Worm (Caenorhabditis elegans) whole organism, L1 larva: ENCODE results near the gene crn-3.
A peak's percentile ranks its signal among the peaks of the same experiment; 100 is the strongest.

Experiments used
- C04F5.9 ChIP-seq: sonication (generic microtip); optimal IDR thresholded peaks from 2 replicates; lab custom pipeline; 2016; ENCODE audit warnings: missing genetic modification characterization, missing compliant biosample characterization
- C16A3.4 ChIP-seq: fragments of 150-350 bp; optimal IDR thresholded peaks from 2 replicates; lab custom pipeline; 2014; ENCODE audit warnings: missing biosample characterization, missing genetic modification characterization
- aha-1 ChIP-seq: fragments of 150-350 bp; optimal IDR thresholded peaks from 2 replicates; lab custom pipeline; 2014; ENCODE audit warnings: missing biosample characterization, missing genetic modification characterization
- aly-2 ChIP-seq: fragments of 150-350 bp; optimal IDR thresholded peaks from 2 replicates; lab custom pipeline; 2014; ENCODE audit warnings: missing biosample characterization, missing genetic modification characterization
- ceh-63 ChIP-seq: fragments of 200-800 bp; sonication (Bioruptor generic); optimal IDR thresholded peaks from 2 replicates; lab custom pipeline; 2018; ENCODE audit warnings: mild to moderate bottlenecking, missing genetic modification characterization, missing compliant biosample characterization
- ceh-82 ChIP-seq, 3 experiments: fragments of 150-350 bp in 1 of 3; sonication (generic microtip) in 2 of 3; optimal IDR thresholded peaks; 2 replicates each; lab custom pipeline; 2014 to 2017; ENCODE audit warnings: missing biosample characterization in 3 of 3, missing genetic modification characterization in 3 of 3
- efl-1 ChIP-seq, 4 experiments: fragments of 150-350 bp; optimal IDR thresholded peaks in 3 of 4; peaks in 1 of 4; 1 replicate in 1 of 4; 2 replicates in 3 of 4; lab custom pipeline; 2014; ENCODE audit warnings: missing biosample characterization in 2 of 4, missing genetic modification characterization in 2 of 4, missing genetic modification reagents in 2 of 4
- egl-13 ChIP-seq: sonication (generic microtip); optimal IDR thresholded peaks from 2 replicates; lab custom pipeline; 2016; ENCODE audit warnings: missing genotype, missing genetic modification reagents, missing genetic modification characterization, missing compliant biosample characterization
- egl-27 ChIP-seq, 2 experiments: fragments of 150-350 bp in 1 of 2; sonication (generic microtip); optimal IDR thresholded peaks; 3 replicates each; lab custom pipeline; 2017 to 2018; ENCODE audit warnings: missing biosample characterization in 2 of 2, missing genetic modification characterization in 2 of 2, missing genetic modification reagents in 2 of 2
- elt-2 ChIP-seq: sonication (generic microtip); optimal IDR thresholded peaks from 2 replicates; lab custom pipeline; 2016; ENCODE audit warnings: missing genetic modification characterization, mild to moderate bottlenecking, inconsistent platforms, missing compliant biosample characterization, missing genetic modification reagents
- fkh-10 ChIP-seq: sonication (generic microtip); optimal IDR thresholded peaks from 2 replicates; lab custom pipeline; 2017; ENCODE audit warnings: missing biosample characterization, missing genetic modification reagents, missing genetic modification characterization
- fos-1 ChIP-seq: fragments of 150-350 bp; optimal IDR thresholded peaks from 2 replicates; lab custom pipeline; 2014; ENCODE audit warnings: missing biosample characterization, missing genetic modification characterization
- grh-1 ChIP-seq: fragments of 200-800 bp; sonication (Bioruptor generic); IDR thresholded peaks from 2 replicates; pipeline ENCODE4 v1.3.6; 2022; ENCODE audit warnings: missing genetic modification reagents, missing genetic modification characterization, missing compliant biosample characterization
- hlh-17 ChIP-seq: fragments of 200-800 bp; sonication (Bioruptor generic); optimal IDR thresholded peaks from 2 replicates; lab custom pipeline; 2018; ENCODE audit warnings: missing genetic modification characterization, mild to moderate bottlenecking, missing compliant biosample characterization, moderate library complexity, borderline replicate concordance
- irx-1 ChIP-seq: sonication (generic microtip); optimal IDR thresholded peaks from 2 replicates; lab custom pipeline; 2016; ENCODE audit warnings: missing genetic modification characterization, missing compliant biosample characterization
- jun-1 ChIP-seq: fragments of 150-350 bp; optimal IDR thresholded peaks from 2 replicates; lab custom pipeline; 2014; ENCODE audit warnings: missing biosample characterization, missing genetic modification reagents, missing genetic modification characterization
- lin-14 ChIP-seq: fragments of 200-800 bp; sonication (Bioruptor generic); optimal IDR thresholded peaks from 2 replicates; lab custom pipeline; 2018; ENCODE audit warnings: mild to moderate bottlenecking, missing genetic modification characterization, moderate library complexity, missing compliant biosample characterization
- lin-15B ChIP-seq: fragments of 150-350 bp; sonication (generic microtip); optimal IDR thresholded peaks from 3 replicates; lab custom pipeline; 2014; ENCODE audit warnings: missing biosample characterization, missing genetic modification characterization
- lin-35 ChIP-seq, 2 experiments: fragments of 150-350 bp; optimal IDR thresholded peaks; 2 replicates each; lab custom pipeline; 2014; ENCODE audit warnings: missing biosample characterization in 2 of 2, missing genetic modification characterization in 2 of 2, missing genetic modification reagents in 2 of 2
- lir-3 ChIP-seq: sonication (generic microtip); optimal IDR thresholded peaks from 2 replicates; lab custom pipeline; 2016; ENCODE audit warnings: mild to moderate bottlenecking, missing genetic modification characterization, moderate library complexity, missing compliant biosample characterization; ENCODE audit not compliant: poor library complexity
- lsy-2 ChIP-seq, 2 experiments: fragments of 150-350 bp; optimal IDR thresholded peaks; 2 replicates each; lab custom pipeline; 2014; ENCODE audit warnings: missing biosample characterization in 2 of 2, missing genetic modification characterization in 2 of 2
- mab-9 ChIP-seq: fragments of 200-800 bp; sonication (Bioruptor generic); IDR thresholded peaks from 2 replicates; pipeline ENCODE4 v1.3.6; 2022; ENCODE audit warnings: missing genetic modification reagents, missing genetic modification characterization, missing compliant biosample characterization
- mdl-1 ChIP-seq, 2 experiments: fragments of 150-350 bp; optimal IDR thresholded peaks; 2 replicates each; lab custom pipeline; 2014 to 2017; ENCODE audit warnings: missing biosample characterization in 2 of 2, missing genetic modification characterization in 2 of 2, inconsistent platforms in 1 of 2
- mep-1 ChIP-seq: fragments of 150-350 bp; optimal IDR thresholded peaks from 2 replicates; lab custom pipeline; 2014; ENCODE audit warnings: missing biosample characterization, missing genetic modification characterization
- nhr-11 ChIP-seq: fragments of 150-350 bp; optimal IDR thresholded peaks from 2 replicates; lab custom pipeline; 2014; ENCODE audit warnings: missing biosample characterization, missing genetic modification characterization
- nhr-12 ChIP-seq: sonication (generic microtip); optimal IDR thresholded peaks from 2 replicates; lab custom pipeline; 2017; ENCODE audit warnings: missing biosample characterization, missing genetic modification characterization
- nhr-19 ChIP-seq: fragments of 200-800 bp; sonication (Bioruptor generic); conservative IDR thresholded peaks from 2 replicates; pipeline ENCODE4 v1.3.6; 2022; ENCODE audit warnings: missing genetic modification characterization, missing compliant biosample characterization
- nhr-28 ChIP-seq: fragments of 150-350 bp; optimal IDR thresholded peaks from 2 replicates; lab custom pipeline; 2014; ENCODE audit warnings: missing biosample characterization, missing genetic modification characterization
- nhr-47 ChIP-seq: sonication (generic microtip); optimal IDR thresholded peaks from 2 replicates; lab custom pipeline; 2016; ENCODE audit warnings: mild to moderate bottlenecking, missing genetic modification characterization, moderate library complexity, missing compliant biosample characterization
- nhr-71 ChIP-seq: sonication (generic microtip); optimal IDR thresholded peaks from 2 replicates; lab custom pipeline; 2016; ENCODE audit warnings: mild to moderate bottlenecking, missing genetic modification characterization, moderate library complexity, missing compliant biosample characterization
- nhr-90 ChIP-seq: sonication (generic microtip); optimal IDR thresholded peaks from 2 replicates; lab custom pipeline; 2016; ENCODE audit warnings: mild to moderate bottlenecking, missing genetic modification characterization, missing compliant biosample characterization; ENCODE audit not compliant: poor library complexity
- rnt-1 ChIP-seq: sonication (generic microtip); optimal IDR thresholded peaks from 2 replicates; lab custom pipeline; 2016; ENCODE audit warnings: mild to moderate bottlenecking, missing genetic modification characterization, moderate library complexity, missing compliant biosample characterization
- skn-1 ChIP-seq: fragments of 150-350 bp; optimal IDR thresholded peaks from 2 replicates; lab custom pipeline; 2014; ENCODE audit warnings: missing biosample characterization, missing genetic modification characterization
- snpc-4 ChIP-seq: fragments of 150-350 bp; optimal IDR thresholded peaks from 2 replicates; lab custom pipeline; 2014; ENCODE audit warnings: missing biosample characterization, missing genetic modification characterization
- snu-23 ChIP-seq: sonication (generic microtip); optimal IDR thresholded peaks from 2 replicates; lab custom pipeline; 2016; ENCODE audit warnings: missing genetic modification characterization, missing compliant biosample characterization
- sox-4 ChIP-seq: sonication (generic microtip); optimal IDR thresholded peaks from 2 replicates; lab custom pipeline; 2016; ENCODE audit warnings: missing genetic modification characterization, missing compliant biosample characterization
- sup-37 ChIP-seq: fragments of 200-800 bp; sonication (Bioruptor generic); optimal IDR thresholded peaks from 2 replicates; lab custom pipeline; 2018; ENCODE audit warnings: mild to moderate bottlenecking, missing genetic modification characterization, missing compliant biosample characterization
- swsn-7 ChIP-seq: sonication (generic microtip); optimal IDR thresholded peaks from 2 replicates; lab custom pipeline; 2016; ENCODE audit warnings: missing genetic modification characterization, missing compliant biosample characterization
- tlp-1 ChIP-seq: fragments of 150-350 bp; optimal IDR thresholded peaks from 2 replicates; lab custom pipeline; 2014; ENCODE audit warnings: missing biosample characterization, missing genetic modification characterization
- unc-62 ChIP-seq: fragments of 150-350 bp; optimal IDR thresholded peaks from 2 replicates; lab custom pipeline; 2014; ENCODE audit warnings: missing biosample characterization, missing genetic modification reagents, missing genetic modification characterization
- unc-86 ChIP-seq: sonication (generic microtip); optimal IDR thresholded peaks from 2 replicates; lab custom pipeline; 2016; ENCODE audit warnings: missing genetic modification characterization, missing compliant biosample characterization
- xbp-1 ChIP-seq: sonication (generic microtip); optimal IDR thresholded peaks from 2 replicates; lab custom pipeline; 2016; ENCODE audit warnings: missing genetic modification characterization, missing compliant biosample characterization
- zag-1 ChIP-seq: fragments of 150-350 bp; optimal IDR thresholded peaks from 2 replicates; lab custom pipeline; 2014; ENCODE audit warnings: missing biosample characterization, missing genetic modification characterization
- zip-4 ChIP-seq: fragments of 200-800 bp; sonication (Bioruptor generic); optimal IDR thresholded peaks from 2 replicates; lab custom pipeline; 2018; ENCODE audit warnings: mild to moderate bottlenecking, missing genetic modification characterization, moderate library complexity, missing compliant biosample characterization
- ztf-11 ChIP-seq, 2 experiments: sonication (generic microtip); optimal IDR thresholded peaks; 2 replicates each; lab custom pipeline; 2016 to 2017; ENCODE audit warnings: missing genetic modification characterization in 2 of 2, missing biosample characterization in 1 of 2, missing compliant biosample characterization in 1 of 2
- ztf-4 ChIP-seq: fragments of 150-350 bp; optimal IDR thresholded peaks from 2 replicates; lab custom pipeline; 2014; ENCODE audit warnings: missing biosample characterization, missing genetic modification characterization

crn-3 gene

DNA sequence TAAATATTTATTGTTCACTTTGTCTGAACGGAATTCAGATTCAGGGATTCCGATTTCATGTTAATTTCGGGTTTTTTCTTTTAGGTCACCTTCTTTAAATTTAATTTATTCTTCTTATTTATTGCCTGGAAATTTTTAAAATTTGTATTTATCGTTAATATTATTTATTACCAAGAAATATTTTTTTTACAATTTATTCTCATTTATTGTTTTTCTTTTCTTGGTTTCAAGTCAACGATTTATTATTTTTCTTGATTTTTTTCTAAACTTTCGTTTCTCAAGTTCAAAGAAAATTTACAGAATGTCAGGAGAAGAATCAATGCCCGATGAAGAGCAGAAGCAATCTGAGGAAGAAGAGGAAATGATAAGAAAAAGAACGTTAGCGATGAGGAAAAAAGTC, at the start of gene crn-3:
crn-3 (plus strand) TSS at position 301 of the 400 bp plus-strand sequence.
- no peak for TF ChIP-seq unc-86 (tag; lab: Kevin White, UChicago)
- TF ChIP-seq zag-1 (tag; lab: Kevin White, UChicago): no peak
- TF ChIP-seq ceh-63 (GFP tag; lab: Kevin White, UChicago): no peak

DNA sequence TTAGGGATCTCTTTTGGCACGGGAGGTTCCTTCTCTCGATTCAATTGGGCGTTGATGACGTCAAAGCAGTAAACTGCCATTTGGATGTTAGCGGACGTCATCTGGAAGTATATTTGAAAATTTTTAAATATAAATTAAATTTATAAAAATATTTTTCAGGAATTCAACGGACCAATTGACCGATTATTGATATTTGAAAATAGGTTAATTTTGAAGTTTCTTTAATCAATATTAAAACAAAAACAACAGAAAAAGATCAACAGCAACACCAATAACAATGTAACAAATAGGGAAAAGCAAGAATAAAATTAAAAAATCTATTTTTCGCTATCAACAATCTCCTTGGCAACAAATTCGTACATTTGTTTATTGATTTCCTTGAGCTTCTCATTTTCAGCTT, 48.6 kb upstream of the crn-3 start, which contains the start of gene R166.3:
R166.3 (minus strand) TSS at position 101 of the 400 bp plus-strand sequence.
- TF ChIP-seq skn-1 (tag; lab: Kevin White, UChicago) (no peak), lin-14 (GFP tag; lab: Kevin White, UChicago) (no peak), tlp-1 (tag; lab: Kevin White, UChicago) (no peak), efl-1 (optimal IDR thresholded peaks at IDR 0.05; lab: Kevin White, UChicago) (no peak), efl-1 (GFP tag; optimal IDR thresholded peaks at IDR 0.05 in 1 of 2; lab: Kevin White, UChicago) (peak in 1 of 2 experiments; percentile 53)

DNA sequence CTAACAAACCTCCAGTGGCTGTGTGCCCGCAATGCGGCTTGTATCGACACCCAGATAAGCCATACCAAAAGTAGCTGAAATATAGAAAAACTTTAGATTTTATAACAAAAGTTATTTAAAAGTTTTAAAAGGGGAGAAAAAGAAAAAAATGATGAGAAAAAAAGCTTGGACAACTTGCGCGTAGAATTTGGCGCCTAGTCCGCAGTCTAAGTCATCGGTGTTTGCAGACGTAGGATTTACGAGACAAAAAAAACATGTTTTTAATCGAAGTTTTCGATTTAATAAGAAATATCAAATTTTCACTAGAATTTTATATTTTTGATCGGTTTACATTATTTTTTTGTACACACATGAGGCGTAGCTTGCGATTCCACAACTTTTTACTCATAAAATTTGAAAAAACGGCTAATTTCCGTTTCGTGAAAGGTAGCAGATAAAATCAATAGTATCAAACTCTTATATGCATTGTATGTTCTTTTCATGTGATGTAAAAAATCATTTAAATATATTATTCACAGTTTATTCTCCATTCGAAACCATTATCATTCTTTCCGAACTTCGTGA, 45.8 kb upstream of the crn-3 start, which contains the start of gene pro-1:
pro-1 (minus strand) TSS at position 74 of the 564 bp plus-strand sequence.
- no peak for TF ChIP-seq egl-27 (tag; optimal IDR thresholded peaks at IDR 0.05; lab: Kevin White, UChicago)
- TF ChIP-seq swsn-7 (tag; lab: Kevin White, UChicago): peak; percentile 70
- TF ChIP-seq zip-4 (GFP tag; lab: Kevin White, UChicago): no peak
- TF ChIP-seq unc-62: no peak
- TF ChIP-seq xbp-1 (tag; lab: Kevin White, UChicago): peak; percentile 52
- TF ChIP-seq nhr-90 (tag; lab: Kevin White, UChicago): peak; percentile 88
- TF ChIP-seq nhr-28 (tag; lab: Kevin White, UChicago): no peak
- no peak for TF ChIP-seq nhr-12
- peak; percentile 53 for TF ChIP-seq nhr-11 (tag; lab: Kevin White, UChicago)
- TF ChIP-seq elt-2 (tag; lab: Kevin White, UChicago): peak; percentile 50
- no peak for TF ChIP-seq aha-1 (tag; lab: Kevin White, UChicago)
- TF ChIP-seq mab-9 (GFP tag; lab: Robert Waterston, UW): peak; percentile 37
- no peak for TF ChIP-seq sup-37 (GFP tag; lab: Kevin White, UChicago)
- no peak for TF ChIP-seq hlh-17 (GFP tag; lab: Kevin White, UChicago)
- peak; percentile 28 for TF ChIP-seq lir-3 (tag; lab: Kevin White, UChicago)
- peak; percentile 79 for TF ChIP-seq nhr-19 (GFP tag; lab: Robert Waterston, UW)
- TF ChIP-seq mep-1 (tag; lab: Kevin White, UChicago): peak; percentile 87
- peak in 1 of 2 experiments; percentile 67 for TF ChIP-seq mdl-1 (tag; optimal IDR thresholded peaks at IDR 0.05; lab: Kevin White, UChicago)
- peak; percentile 88 for TF ChIP-seq nhr-47 (tag; lab: Kevin White, UChicago)
- TF ChIP-seq ztf-11 (tag; optimal IDR thresholded peaks at IDR 0.05; lab: Kevin White, UChicago): peak in 1 of 2 experiments; percentile 62
- no peak for TF ChIP-seq ceh-63 (GFP tag; lab: Kevin White, UChicago)
- no peak for TF ChIP-seq tlp-1 (tag; lab: Kevin White, UChicago)
- no peak for TF ChIP-seq fos-1 (tag; lab: Kevin White, UChicago)
- peak; percentile 89 for TF ChIP-seq nhr-71 (tag; lab: Kevin White, UChicago)
- peak; percentile 4 for TF ChIP-seq jun-1 (tag; lab: Kevin White, UChicago)
- peak; percentile 64 for TF ChIP-seq skn-1 (tag; lab: Kevin White, UChicago)
- TF ChIP-seq aly-2 (tag; lab: Kevin White, UChicago): peak; percentile 89
- TF ChIP-seq grh-1: peak; percentile 74
- peak; percentile 92 for TF ChIP-seq ztf-4 (tag; lab: Kevin White, UChicago)
- peak; percentile 19 for TF ChIP-seq C04F5.9 (tag; lab: Kevin White, UChicago)
- no peak for TF ChIP-seq fkh-10 (GFP tag; lab: Kevin White, UChicago)
- TF ChIP-seq lsy-2 (tag; optimal IDR thresholded peaks at IDR 0.05; lab: Kevin White, UChicago): peak; percentile 82
- TF ChIP-seq snu-23 (GFP tag; lab: Kevin White, UChicago): peak; percentile 84
- peak; percentile 80 for TF ChIP-seq irx-1
- TF ChIP-seq lin-15B: no peak
- peak; percentile 66 to 83 for TF ChIP-seq lin-35 (GFP tag; optimal IDR thresholded peaks at IDR 0.05; lab: Kevin White, UChicago)
- peak; percentile 81 for TF ChIP-seq rnt-1 (tag; lab: Kevin White, UChicago)
- no peak for TF ChIP-seq sox-4 (tag; lab: Kevin White, UChicago)
- peak; percentile 25 for TF ChIP-seq snpc-4 (tag; lab: Kevin White, UChicago)
- peak; percentile 75 for TF ChIP-seq C16A3.4 (tag; lab: Kevin White, UChicago)
- TF ChIP-seq ceh-82 (tag; optimal IDR thresholded peaks at IDR 0.05; lab: Kevin White, UChicago): peak in 2 of 3 experiments; percentile 27 to 67
- peak; percentile 60 for TF ChIP-seq unc-86 (tag; lab: Kevin White, UChicago)
- peak; percentile 3 for TF ChIP-seq egl-13 (tag; lab: Kevin White, UChicago)
